Worm (Caenorhabditis elegans) whole organism, L4 larva: ENCODE results near the gene srsx-25.

Experiments used
- aly-2 ChIP-seq: sonication (generic microtip); optimal IDR thresholded peaks from 2 replicates; lab custom pipeline; 2018; ENCODE audit warnings: missing biosample characterization, missing genetic modification characterization
- ceh-44 ChIP-seq: fragments of 200-800 bp; sonication (Bioruptor generic); IDR thresholded peaks from 2 replicates; pipeline ENCODE4 v1.3.6; 2022; ENCODE audit warnings: missing genetic modification reagents, missing genetic modification characterization, missing compliant biosample characterization
- egl-27 ChIP-seq: sonication (generic microtip); optimal IDR thresholded peaks from 3 replicates; lab custom pipeline; 2017; ENCODE audit warnings: missing biosample characterization, missing genetic modification reagents, missing genetic modification characterization
- fkh-10 ChIP-seq: fragments of 150-350 bp; optimal IDR thresholded peaks from 2 replicates; lab custom pipeline; 2014; ENCODE audit warnings: missing biosample characterization, missing genetic modification reagents, missing genetic modification characterization
- lin-15B ChIP-seq: fragments of 150-350 bp; sonication (generic microtip); optimal IDR thresholded peaks from 3 replicates; lab custom pipeline; 2014; ENCODE audit warnings: missing biosample characterization, missing genetic modification characterization
- lsy-2 ChIP-seq, 2 experiments: fragments of 150-350 bp in 1 of 2; sonication (generic microtip) in 1 of 2; optimal IDR thresholded peaks; 2 replicates each; lab custom pipeline; 2014 to 2017; ENCODE audit warnings: missing biosample characterization in 2 of 2, missing genetic modification characterization in 2 of 2
- mdl-1 ChIP-seq, 2 experiments: fragments of 150-350 bp in 1 of 2; sonication (generic microtip) in 1 of 2; optimal IDR thresholded peaks; 2 replicates each; lab custom pipeline; 2014 to 2017; ENCODE audit warnings: missing biosample characterization in 2 of 2, missing genetic modification characterization in 2 of 2
- pha-4 ChIP-seq, 2 experiments: fragments of 150-350 bp in 1 of 2; fragments of 200-800 bp in 1 of 2; sonication (Bioruptor generic) in 1 of 2; IDR thresholded peaks in 1 of 2; optimal IDR thresholded peaks in 1 of 2; 2 replicates each; pipeline versions ENCODE4 v1.3.6 to Lab custom; 2014 to 2022; ENCODE audit warnings: missing genetic modification characterization in 2 of 2, missing genetic modification reagents in 2 of 2, missing biosample characterization in 1 of 2, missing compliant biosample characterization in 1 of 2
- rbr-2 ChIP-seq: sonication (generic microtip); optimal IDR thresholded peaks from 2 replicates; lab custom pipeline; 2016; ENCODE audit warnings: missing genotype, missing genetic modification characterization, missing compliant biosample characterization
- snpc-4 ChIP-seq: fragments of 150-350 bp; optimal IDR thresholded peaks from 2 replicates; lab custom pipeline; 2014; ENCODE audit warnings: missing biosample characterization, missing genetic modification characterization
- spr-1 ChIP-seq: sonication (generic microtip); optimal IDR thresholded peaks from 2 replicates; lab custom pipeline; 2016; ENCODE audit warnings: mild to moderate bottlenecking, missing genetic modification characterization, missing compliant biosample characterization
- unc-62 ChIP-seq, 3 experiments: fragments of 150-350 bp in 1 of 3; sonication (generic microtip); optimal IDR thresholded peaks in 2 of 3; peaks in 1 of 3; 1 replicate in 1 of 3; 2 replicates in 2 of 3; lab custom pipeline; 2014 to 2017; ENCODE audit warnings: missing biosample characterization in 3 of 3, missing genetic modification characterization in 3 of 3, missing genetic modification reagents in 3 of 3, missing genotype in 1 of 3
- zag-1 ChIP-seq: fragments of 150-350 bp; optimal IDR thresholded peaks from 2 replicates; lab custom pipeline; 2014; ENCODE audit warnings: missing biosample characterization, missing genetic modification characterization

ce11 chrIV:13395255-13395654, 30.3 kb downstream of the srsx-25 start:
- TF ChIP-seq spr-1 = peak; percentile 55
- no peak for TF ChIP-seq lin-15B (tag; lab: Kevin White, UChicago)
- no peak for TF ChIP-seq zag-1 (tag; lab: Kevin White, UChicago)
- TF ChIP-seq egl-27 = peak; percentile 29
- no peak for TF ChIP-seq aly-2 (tag; lab: Kevin White, UChicago)
- TF ChIP-seq rbr-2 (tag; lab: Kevin White, UChicago) = peak; percentile 81
- no peak for TF ChIP-seq ceh-44 (GFP tag; lab: Robert Waterston, UW)
- TF ChIP-seq lsy-2 (tag; optimal IDR thresholded peaks at IDR 0.05; lab: Kevin White, UChicago) = peak; percentile 63 to 85
- TF ChIP-seq snpc-4 (tag; lab: Kevin White, UChicago) = no peak
- peak; percentile 75 for TF ChIP-seq pha-4 (GFP tag; IDR thresholded peaks at IDR 0.05; lab: Robert Waterston, UW)
- no peak for TF ChIP-seq pha-4 (tag; optimal IDR thresholded peaks at IDR 0.05; lab: Kevin White, UChicago)
- peak; percentile 89 for TF ChIP-seq fkh-10
- peak in 1 of 2 experiments; percentile 50 for TF ChIP-seq unc-62 (GFP tag; optimal IDR thresholded peaks at IDR 0.05 in 1 of 2; lab: Kevin White, UChicago)
- no peak for TF ChIP-seq unc-62 (tag; optimal IDR thresholded peaks at IDR 0.05; lab: Kevin White, UChicago)
- TF ChIP-seq mdl-1 (tag; optimal IDR thresholded peaks at IDR 0.05; lab: Kevin White, UChicago) = peak; percentile 84 to 92
